Worm (Caenorhabditis elegans) whole organism, late embryonic: ENCODE data around the gene F55H2.7.

Experiments
- K09A11.1 ChIP-seq: sonication (generic microtip); optimal IDR thresholded peaks from 2 replicates; lab custom pipeline; 2017; ENCODE audit warnings: antibody characterized with exemption, mild to moderate bottlenecking, missing genetic modification characterization, missing compliant biosample characterization; ENCODE audit not compliant: insufficient read depth
- Y22D7AL.16 ChIP-seq: sonication (generic microtip); optimal IDR thresholded peaks from 2 replicates; lab custom pipeline; 2016; ENCODE audit warnings: missing genetic modification characterization, missing compliant biosample characterization
- ceh-14 ChIP-seq: sonication (generic microtip); optimal IDR thresholded peaks from 2 replicates; lab custom pipeline; 2016; ENCODE audit warnings: missing genotype, missing genetic modification characterization, missing compliant biosample characterization
- ceh-2 ChIP-seq: sonication (generic microtip); optimal IDR thresholded peaks from 2 replicates; lab custom pipeline; 2016; ENCODE audit warnings: missing genotype, missing genetic modification characterization, missing compliant biosample characterization
- ceh-24 ChIP-seq: sonication (generic microtip); optimal IDR thresholded peaks from 2 replicates; lab custom pipeline; 2016; ENCODE audit warnings: mild to moderate bottlenecking, missing genetic modification characterization, missing compliant biosample characterization
- ceh-30 ChIP-seq: fragments of 150-350 bp; optimal IDR thresholded peaks from 2 replicates; lab custom pipeline; 2014; ENCODE audit warnings: missing biosample characterization, missing genetic modification characterization
- ceh-31 ChIP-seq: sonication (generic microtip); optimal IDR thresholded peaks from 2 replicates; lab custom pipeline; 2016; ENCODE audit warnings: missing genetic modification characterization, missing compliant biosample characterization
- ceh-34 ChIP-seq: sonication (generic microtip); optimal IDR thresholded peaks from 2 replicates; lab custom pipeline; 2016; ENCODE audit warnings: mild to moderate bottlenecking, missing genetic modification characterization, missing compliant biosample characterization
- ceh-45 ChIP-seq: fragments of 200-800 bp; sonication (Bioruptor generic); IDR thresholded peaks from 2 replicates; pipeline ENCODE4 v1.3.6; 2022; ENCODE audit warnings: missing genetic modification reagents, missing genetic modification characterization, missing compliant biosample characterization
- ceh-6 ChIP-seq: fragments of 200-800 bp; sonication (Bioruptor generic); optimal IDR thresholded peaks from 2 replicates; lab custom pipeline; 2018; ENCODE audit warnings: mild to moderate bottlenecking, missing genetic modification characterization, missing compliant biosample characterization
- ceh-9 ChIP-seq: sonication (generic microtip); optimal IDR thresholded peaks from 2 replicates; lab custom pipeline; 2016; ENCODE audit warnings: mild to moderate bottlenecking, missing genetic modification characterization, inconsistent platforms, missing compliant biosample characterization
- dve-1 ChIP-seq: sonication (generic microtip); optimal IDR thresholded peaks from 2 replicates; lab custom pipeline; 2017; ENCODE audit warnings: antibody characterized with exemption, mild to moderate bottlenecking, missing genetic modification characterization, missing compliant biosample characterization
- elt-2 ChIP-seq: sonication (generic microtip); optimal IDR thresholded peaks from 2 replicates; lab custom pipeline; 2016; ENCODE audit warnings: missing genetic modification reagents, missing genetic modification characterization, missing compliant biosample characterization
- fax-1 ChIP-seq: sonication (generic microtip); optimal IDR thresholded peaks from 2 replicates; lab custom pipeline; 2016; ENCODE audit warnings: missing genotype, missing genetic modification characterization, missing compliant biosample characterization
- fkh-10 ChIP-seq: fragments of 150-350 bp; optimal IDR thresholded peaks from 2 replicates; lab custom pipeline; 2014; ENCODE audit warnings: missing biosample characterization, missing genetic modification reagents, missing genetic modification characterization
- fkh-6 ChIP-seq: sonication (generic microtip); optimal IDR thresholded peaks from 2 replicates; lab custom pipeline; 2016; ENCODE audit warnings: missing genetic modification characterization, missing compliant biosample characterization
- hlh-13 ChIP-seq: fragments of 200-800 bp; sonication (Bioruptor generic); optimal IDR thresholded peaks from 2 replicates; lab custom pipeline; 2018; ENCODE audit warnings: mild to moderate bottlenecking, missing genetic modification characterization, missing compliant biosample characterization
- hlh-15 ChIP-seq: sonication (generic microtip); optimal IDR thresholded peaks from 2 replicates; lab custom pipeline; 2016; ENCODE audit warnings: missing genetic modification characterization, missing compliant biosample characterization
- lim-6 ChIP-seq: sonication (generic microtip); optimal IDR thresholded peaks from 2 replicates; lab custom pipeline; 2016; ENCODE audit warnings: missing genetic modification characterization, missing compliant biosample characterization
- lin-11 ChIP-seq: fragments of 200-800 bp; sonication (Bioruptor generic); optimal IDR thresholded peaks from 2 replicates; lab custom pipeline; 2018; ENCODE audit warnings: mild to moderate bottlenecking, missing genetic modification characterization, missing compliant biosample characterization
- madf-2 ChIP-seq: sonication (generic microtip); optimal IDR thresholded peaks from 2 replicates; lab custom pipeline; 2017; ENCODE audit warnings: missing genetic modification characterization, missing compliant biosample characterization
- mec-3 ChIP-seq: sonication (generic microtip); optimal IDR thresholded peaks from 2 replicates; lab custom pipeline; 2016; ENCODE audit warnings: borderline replicate concordance, missing genetic modification characterization, missing compliant biosample characterization
- odd-2 ChIP-seq: sonication (generic microtip); optimal IDR thresholded peaks from 2 replicates; lab custom pipeline; 2017; ENCODE audit warnings: antibody characterized with exemption, mild to moderate bottlenecking, missing genetic modification characterization, missing compliant biosample characterization
- pax-1 ChIP-seq: fragments of 150-350 bp; optimal IDR thresholded peaks from 2 replicates; lab custom pipeline; 2014; ENCODE audit warnings: missing biosample characterization, missing genetic modification characterization
- pha-2 ChIP-seq: sonication (generic microtip); optimal IDR thresholded peaks from 2 replicates; lab custom pipeline; 2017; ENCODE audit warnings: mild to moderate bottlenecking, missing genetic modification characterization, missing compliant biosample characterization
- ref-2 ChIP-seq: sonication (generic microtip); optimal IDR thresholded peaks from 2 replicates; lab custom pipeline; 2016; ENCODE audit warnings: missing genetic modification characterization, missing compliant biosample characterization
- sdc-2 ChIP-seq: sonication (generic microtip); optimal IDR thresholded peaks from 2 replicates; lab custom pipeline; 2016; ENCODE audit warnings: missing genotype, missing genetic modification characterization, missing compliant biosample characterization
- sox-2 ChIP-seq: fragments of 200-800 bp; sonication (Bioruptor generic); IDR thresholded peaks from 2 replicates; pipeline ENCODE4 v1.3.6; 2022; ENCODE audit warnings: missing genetic modification reagents, missing genetic modification characterization, missing compliant biosample characterization
- tbx-7 ChIP-seq: sonication (generic microtip); optimal IDR thresholded peaks from 2 replicates; lab custom pipeline; 2016; ENCODE audit warnings: missing genotype, missing genetic modification characterization, missing compliant biosample characterization
- ttx-3 ChIP-seq: sonication (generic microtip); optimal IDR thresholded peaks from 2 replicates; lab custom pipeline; 2016; ENCODE audit warnings: missing genetic modification reagents, missing genetic modification characterization, missing compliant biosample characterization
- unc-3 ChIP-seq, 2 experiments: fragments of 200-800 bp in 1 of 2; sonication (Bioruptor generic) in 1 of 2; sonication (generic microtip) in 1 of 2; conservative IDR thresholded peaks in 1 of 2; optimal IDR thresholded peaks in 1 of 2; 2 replicates each; pipeline versions ENCODE4 v1.3.6 to Lab custom; 2016 to 2022; ENCODE audit warnings: missing compliant biosample characterization in 2 of 2, missing genetic modification characterization in 2 of 2, missing genetic modification reagents in 1 of 2
- unc-55 ChIP-seq: sonication (generic microtip); optimal IDR thresholded peaks from 2 replicates; lab custom pipeline; 2017; ENCODE audit warnings: missing biosample characterization, missing genetic modification reagents, missing genetic modification characterization
- unc-86 ChIP-seq: sonication (generic microtip); optimal IDR thresholded peaks from 2 replicates; lab custom pipeline; 2016; ENCODE audit warnings: missing genetic modification characterization, missing compliant biosample characterization
- ztf-16 ChIP-seq: sonication (generic microtip); optimal IDR thresholded peaks from 2 replicates; lab custom pipeline; 2017; ENCODE audit warnings: missing genetic modification characterization, missing compliant biosample characterization

F55H2.7 gene

ce11 chrIII:9490783-9491547 is 25.1 kb downstream of the F55H2.7 start, which contains the start of the genes dars-1 and ctr-9:
Gene dars-1 (minus strand): TSS chrIII:9491215.
Gene ctr-9 (plus strand): TSS chrIII:9491396.
- no peak for TF ChIP-seq lin-11
- TF ChIP-seq dve-1 (tag; lab: Kevin White, UChicago): no peak
- TF ChIP-seq ceh-34 (tag; lab: Kevin White, UChicago): no peak
- TF ChIP-seq odd-2 (tag; lab: Kevin White, UChicago): no peak

- TF ChIP-seq ceh-2 (tag; lab: Kevin White, UChicago): no peak
- no peak for TF ChIP-seq K09A11.1 (tag; lab: Kevin White, UChicago)
- TF ChIP-seq fkh-6 (tag; lab: Kevin White, UChicago): no peak
- no peak for TF ChIP-seq ceh-24 (tag; lab: Kevin White, UChicago)
- TF ChIP-seq ttx-3 (tag; lab: Kevin White, UChicago): no peak
- no peak for TF ChIP-seq ceh-45
- no peak for TF ChIP-seq lin-11
- no peak for TF ChIP-seq lim-6
- TF ChIP-seq ceh-31: no peak
- TF ChIP-seq pha-2: no peak
- TF ChIP-seq Y22D7AL.16: no peak
- TF ChIP-seq ceh-6 (GFP tag; lab: Kevin White, UChicago): no peak
- no peak for TF ChIP-seq ref-2
Measured at ce11 chrIII:9489798-9490197, 26.2 kb downstream of the F55H2.7 start.

- TF ChIP-seq tbx-7 (tag; lab: Kevin White, UChicago): no peak
- TF ChIP-seq sdc-2 (tag; lab: Kevin White, UChicago): no peak
- TF ChIP-seq unc-55 (GFP tag; lab: Kevin White, UChicago): no peak
- TF ChIP-seq ceh-14 (tag; lab: Kevin White, UChicago): no peak
- no peak for TF ChIP-seq mec-3 (tag; lab: Kevin White, UChicago)
- no peak for TF ChIP-seq ref-2
- no peak for TF ChIP-seq madf-2 (tag; lab: Kevin White, UChicago)
- no peak for TF ChIP-seq sox-2 (GFP tag; lab: Robert Waterston, UW)
- no peak for TF ChIP-seq ceh-45
- TF ChIP-seq hlh-15 (tag; lab: Kevin White, UChicago): no peak
- TF ChIP-seq ceh-34 (tag; lab: Kevin White, UChicago): no peak
- TF ChIP-seq ceh-9 (tag; lab: Kevin White, UChicago): no peak
- TF ChIP-seq, all 69 proteins: peak for 0
Measured at ce11 chrIII:9488431-9488830, 27.6 kb downstream of the F55H2.7 start, which contains the start of gene nlp-36. Gene nlp-36 (plus strand): TSS chrIII:9488731.

- TF ChIP-seq odd-2 (tag; lab: Kevin White, UChicago): no peak
- no peak for TF ChIP-seq ceh-24 (tag; lab: Kevin White, UChicago)
- TF ChIP-seq, all 69 proteins: peak for 0
Measured at ce11 chrIII:9488027-9488426, 28.0 kb downstream of the F55H2.7 start.

ce11 chrIII:9487454-9487853 is 28.6 kb downstream of the F55H2.7 start:
- no peak for TF ChIP-seq lim-6
- TF ChIP-seq unc-3 (GFP tag; conservative IDR thresholded peaks at IDR 0.05; lab: Robert Waterston, UW): no peak
- no peak for TF ChIP-seq unc-3 (tag; optimal IDR thresholded peaks at IDR 0.05; lab: Kevin White, UChicago)
- TF ChIP-seq fkh-10: no peak
- no peak for TF ChIP-seq unc-55 (GFP tag; lab: Kevin White, UChicago)
- TF ChIP-seq elt-2 (tag; lab: Kevin White, UChicago): peak; percentile 6
- no peak for TF ChIP-seq ceh-30

ce11 chrIII:9485373-9485772 is 30.7 kb downstream of the F55H2.7 start, which contains the start of gene bre-3:
Gene bre-3 (minus strand): TSS chrIII:9485473.
- TF ChIP-seq hlh-13 (GFP tag; lab: Kevin White, UChicago) (no peak), pax-1 (no peak), unc-86 (tag; lab: Kevin White, UChicago) (no peak), fax-1 (tag; lab: Kevin White, UChicago) (no peak), ztf-16 (tag; lab: Kevin White, UChicago) (no peak), fkh-6 (tag; lab: Kevin White, UChicago) (no peak), ceh-9 (tag; lab: Kevin White, UChicago) (no peak), ttx-3 (tag; lab: Kevin White, UChicago) (no peak), tbx-7 (tag; lab: Kevin White, UChicago) (no peak)
